Fruit fly (Drosophila melanogaster) Kc167 (cell line): ENCODE data around the gene CG46304.
A peak's percentile ranks its signal among the peaks of the same experiment; 100 is the strongest.

Experiments used
- Myc ChIP-seq: fragments of >200 bp; optimal IDR thresholded peaks from 2 replicates; lab custom pipeline; 2017; ENCODE audit warnings: missing external identifiers
- Sin3A ChIP-seq: fragments of >200 bp; optimal IDR thresholded peaks from 2 replicates; lab custom pipeline; 2018; ENCODE audit warnings: missing external identifiers
- h ChIP-seq: fragments of >200 bp; optimal IDR thresholded peaks from 3 replicates; lab custom pipeline; 2018; ENCODE audit warnings: missing external identifiers
- insv ChIP-seq: fragments of >200 bp; optimal IDR thresholded peaks from 3 replicates; lab custom pipeline; 2018; ENCODE audit warnings: missing external identifiers
- psq ChIP-seq: fragments of >200 bp; optimal IDR thresholded peaks from 2 replicates; lab custom pipeline; 2017; ENCODE audit warnings: missing external identifiers
- ttk ChIP-seq: sonication (Bioruptor generic); optimal IDR thresholded peaks from 2 replicates; lab custom pipeline; 2017; ENCODE audit warnings: missing external identifiers

CG46304 gene

DNA sequence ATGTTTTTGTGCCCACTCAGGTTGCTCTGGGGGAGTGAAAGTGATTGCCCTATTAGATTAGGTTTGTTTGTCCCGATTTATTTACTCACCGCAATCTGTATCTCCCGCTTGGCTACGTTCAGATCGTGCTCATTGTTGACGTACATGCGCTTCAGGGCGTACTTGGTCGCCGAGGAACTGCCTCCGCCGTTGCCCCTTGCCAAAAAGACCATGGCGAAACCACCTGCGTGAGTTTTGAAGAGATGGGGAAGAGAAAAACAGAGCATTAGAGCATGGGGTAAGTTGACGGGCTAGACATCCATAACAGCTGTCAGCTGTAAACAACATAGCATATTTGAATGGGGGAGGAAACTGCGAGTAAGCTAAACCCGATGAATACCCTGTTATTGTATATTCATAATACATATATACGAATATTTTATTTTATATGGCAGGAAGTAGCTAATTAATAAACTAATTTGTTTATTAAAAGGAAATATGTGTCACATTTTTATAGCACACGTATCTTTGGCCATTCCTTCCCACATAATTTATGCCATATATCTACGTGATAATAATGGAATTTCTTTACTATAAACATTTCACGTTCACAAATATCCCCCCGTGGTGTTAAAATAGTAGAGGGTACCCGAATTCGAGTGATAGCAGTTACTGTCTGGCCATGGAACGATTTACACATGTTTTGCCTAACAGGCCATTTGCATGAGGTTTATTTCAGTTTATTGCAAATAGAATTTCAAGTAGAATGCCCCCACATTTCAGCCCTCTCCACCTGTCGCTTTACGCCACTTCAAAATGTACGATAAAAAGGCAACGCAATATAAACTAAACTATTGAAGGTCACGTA is 19.5 kb downstream of the CG46304 start:
- TF ChIP-seq Myc (no peak), psq (lab: Kevin White, UChicago) (no peak)

DNA sequence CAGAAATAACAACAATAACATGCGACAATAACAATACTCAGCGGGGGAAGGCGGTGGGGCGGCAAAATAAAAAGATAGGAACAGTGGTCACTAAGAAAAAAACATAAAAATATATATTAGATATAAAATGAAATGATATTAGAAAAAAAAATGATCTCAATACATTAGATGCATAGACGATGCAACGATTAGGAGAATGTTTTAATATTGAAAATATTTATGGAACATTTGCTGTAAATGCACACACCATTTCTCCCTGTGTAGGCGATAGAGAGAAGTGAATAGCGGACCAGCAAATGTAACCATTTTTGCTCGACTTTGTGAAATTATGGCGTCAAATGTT is 20.1 kb downstream of the CG46304 start:
- TF ChIP-seq h (no peak), ttk (lab: Kevin White, UChicago) (no peak), Sin3A (lab: Kevin White, UChicago) (no peak), psq (lab: Kevin White, UChicago) (no peak), Myc (no peak), insv (lab: Kevin White, UChicago) (no peak)

DNA sequence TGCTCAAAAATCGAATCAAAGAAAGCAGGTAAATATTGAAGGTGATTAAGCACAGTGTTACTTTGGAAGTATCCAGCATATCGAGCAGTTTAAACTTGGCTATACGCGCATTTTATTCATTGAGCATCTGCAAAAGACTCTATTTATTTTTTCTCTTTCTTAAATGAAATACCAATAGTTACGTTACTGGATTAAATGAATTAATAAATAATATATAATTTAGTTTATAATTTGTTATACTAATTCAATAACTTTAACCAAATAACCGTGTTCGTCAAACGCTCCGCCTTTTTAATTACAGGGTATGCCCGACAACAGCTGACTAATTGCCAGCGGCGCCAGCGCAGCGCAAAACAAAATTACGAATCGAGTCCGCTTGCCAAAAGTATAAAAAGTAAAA is 20.7 kb downstream of the CG46304 start:
- no peak for TF ChIP-seq h

DNA sequence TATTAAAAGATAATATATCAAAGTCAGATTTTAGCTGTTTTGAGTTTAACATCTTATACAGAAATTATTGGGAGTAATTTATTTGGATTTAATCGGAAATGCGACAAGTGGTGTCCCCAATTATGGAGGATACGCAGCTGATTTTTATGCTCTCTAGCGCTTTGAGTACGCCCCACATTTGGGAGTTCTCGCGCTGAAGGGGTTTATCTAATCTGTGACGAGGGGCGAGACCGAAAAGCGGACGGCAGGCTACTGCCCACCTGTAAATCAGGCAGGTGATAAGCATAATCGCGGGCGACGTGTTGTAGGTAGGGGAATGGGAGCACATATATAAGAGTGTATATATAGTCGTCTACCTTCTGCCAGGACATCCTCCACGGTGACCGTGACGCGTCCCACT is 21.8 kb downstream of the CG46304 start:
- TF ChIP-seq ttk (lab: Kevin White, UChicago), result no peak
- TF ChIP-seq insv (lab: Kevin White, UChicago), result no peak
- TF ChIP-seq psq (lab: Kevin White, UChicago), result no peak
- TF ChIP-seq Myc, result no peak
- no peak for TF ChIP-seq Sin3A (lab: Kevin White, UChicago)
- no peak for TF ChIP-seq h

DNA sequence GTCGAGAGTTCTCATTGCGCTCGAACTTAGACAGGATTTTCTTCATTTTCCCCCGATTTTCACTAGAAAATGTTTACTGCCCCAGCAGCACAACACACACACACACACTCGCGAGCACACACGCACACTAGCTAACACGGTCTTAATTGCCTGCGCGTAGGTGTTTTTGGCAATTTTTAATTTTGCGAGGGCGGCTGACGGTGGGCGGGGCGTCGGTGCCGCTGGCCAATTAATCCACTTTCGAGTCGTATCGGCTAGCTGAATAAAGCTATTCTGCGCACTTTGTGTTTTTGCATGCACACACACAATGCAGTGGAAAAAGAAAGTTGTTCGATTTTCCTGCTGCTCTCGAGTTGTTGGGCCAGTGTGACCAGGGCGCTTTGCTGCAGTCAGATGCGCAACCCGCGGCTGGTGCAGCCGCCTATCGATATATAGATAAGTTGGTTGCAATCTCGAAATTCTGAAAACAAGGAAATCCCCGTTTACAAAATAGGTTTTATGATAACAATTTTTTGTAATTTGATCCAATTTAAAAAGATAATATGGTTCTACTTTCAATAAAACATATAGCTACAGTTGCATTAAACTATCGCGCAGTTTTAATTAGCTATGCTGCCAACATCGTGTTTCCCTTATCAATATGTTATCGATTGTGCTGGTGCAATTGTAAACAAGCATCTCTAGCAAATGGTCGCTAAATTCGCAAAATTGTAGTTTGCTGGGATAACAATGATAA is 22.4 kb downstream of the CG46304 start, which contains the start of the genes Nak and Tango6:
Gene Nak, minus strand, starts transcription at position 375 of the 736 bp plus-strand sequence.
Gene Tango6, plus strand, starts transcription at position 659 of the 736 bp plus-strand sequence.
- TF ChIP-seq ttk (lab: Kevin White, UChicago), result no peak
- TF ChIP-seq h, result no peak
- peak; percentile 96 for TF ChIP-seq Sin3A (lab: Kevin White, UChicago)
- no peak for TF ChIP-seq psq (lab: Kevin White, UChicago)
- TF ChIP-seq Myc, result no peak
- no peak for TF ChIP-seq insv (lab: Kevin White, UChicago)

DNA sequence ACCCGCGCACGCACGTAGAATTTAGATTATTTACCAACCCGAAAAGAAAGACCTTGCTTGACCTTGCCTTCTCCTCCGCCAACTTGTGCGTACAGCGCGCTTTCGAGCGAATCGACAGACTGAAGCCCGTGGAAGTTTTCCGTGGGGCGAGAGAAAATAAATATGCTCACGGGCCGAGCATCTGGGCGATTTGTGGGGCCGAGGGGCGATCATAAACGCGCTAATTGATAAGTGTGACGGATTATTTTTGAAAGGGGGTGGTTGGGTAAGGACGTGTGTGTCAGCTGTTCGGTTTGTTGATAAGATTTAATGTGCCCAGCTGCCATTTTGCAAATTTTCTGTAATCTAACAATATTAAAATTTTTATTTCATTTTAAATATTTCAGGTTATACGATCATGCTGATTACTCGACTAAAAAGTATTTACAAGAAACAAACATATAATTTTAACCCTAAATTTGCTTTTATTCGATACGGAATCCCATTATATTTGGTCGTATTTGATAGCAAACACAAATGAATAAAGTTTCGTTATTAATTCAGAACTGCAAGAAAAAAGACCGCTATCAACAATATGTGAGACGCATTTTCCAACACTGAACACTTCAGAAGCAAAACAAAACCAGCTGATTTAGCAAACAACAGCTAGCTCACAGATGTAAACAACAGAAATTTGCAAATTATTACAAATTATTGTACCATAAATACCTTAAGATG is 28.1 kb downstream of the CG46304 start, which contains the start of the genes L2HGDH and CG10431:
Gene L2HGDH, minus strand, starts transcription at position 386 of the 717 bp plus-strand sequence.
Gene CG10431, plus strand, starts transcription at position 648 of the 717 bp plus-strand sequence.
- no peak for TF ChIP-seq h
- no peak for TF ChIP-seq ttk (lab: Kevin White, UChicago)
- no peak for TF ChIP-seq Sin3A (lab: Kevin White, UChicago)
- TF ChIP-seq psq (lab: Kevin White, UChicago), result no peak
- no peak for TF ChIP-seq Myc
- no peak for TF ChIP-seq insv (lab: Kevin White, UChicago)

DNA sequence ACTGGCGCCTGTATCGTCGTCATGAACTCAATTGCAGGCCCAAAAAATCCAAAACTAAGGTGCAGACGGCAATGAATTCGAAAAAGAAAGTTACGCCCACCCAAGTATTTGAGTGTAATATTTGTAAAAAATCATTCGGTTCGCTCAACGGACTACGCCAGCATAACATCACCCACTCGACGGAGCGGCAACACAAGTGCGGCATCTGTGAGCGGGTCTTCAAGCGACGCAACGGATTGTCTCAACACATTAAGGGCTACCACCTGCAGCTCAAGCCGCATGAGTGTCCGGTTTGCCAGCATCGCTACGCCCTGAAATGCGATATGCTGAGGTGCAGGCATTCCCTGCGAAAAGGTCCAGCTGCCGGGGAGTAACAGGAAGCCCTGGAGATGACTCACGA is 30.6 kb downstream of the CG46304 start:
- no peak for TF ChIP-seq h
- TF ChIP-seq Myc, result no peak
- no peak for TF ChIP-seq psq (lab: Kevin White, UChicago)
- no peak for TF ChIP-seq ttk (lab: Kevin White, UChicago)
- TF ChIP-seq insv (lab: Kevin White, UChicago), result no peak
- no peak for TF ChIP-seq Sin3A (lab: Kevin White, UChicago)

DNA sequence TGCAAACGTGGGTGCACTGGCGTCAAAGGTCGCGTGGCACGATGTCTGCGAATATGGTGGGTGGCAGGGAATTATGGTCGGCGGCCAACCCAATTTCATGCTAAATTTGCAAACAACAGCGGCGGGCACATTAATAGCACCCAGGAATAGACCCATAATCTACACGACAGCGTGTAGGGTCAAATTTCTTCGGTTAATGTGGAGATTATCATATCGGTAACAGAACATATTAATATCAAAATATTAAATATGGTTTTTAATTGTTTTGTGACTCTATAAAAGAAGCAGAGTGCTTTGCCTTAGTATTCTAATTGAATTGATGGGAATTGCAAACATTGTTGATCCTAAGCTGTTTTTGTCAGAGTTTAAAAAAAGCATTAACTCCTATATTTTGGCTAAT is 32.8 kb downstream of the CG46304 start:
- no peak for TF ChIP-seq ttk (lab: Kevin White, UChicago)
- TF ChIP-seq Myc, result no peak
- no peak for TF ChIP-seq h
- TF ChIP-seq psq (lab: Kevin White, UChicago), result no peak
- TF ChIP-seq insv (lab: Kevin White, UChicago), result no peak
- no peak for TF ChIP-seq Sin3A (lab: Kevin White, UChicago)

DNA sequence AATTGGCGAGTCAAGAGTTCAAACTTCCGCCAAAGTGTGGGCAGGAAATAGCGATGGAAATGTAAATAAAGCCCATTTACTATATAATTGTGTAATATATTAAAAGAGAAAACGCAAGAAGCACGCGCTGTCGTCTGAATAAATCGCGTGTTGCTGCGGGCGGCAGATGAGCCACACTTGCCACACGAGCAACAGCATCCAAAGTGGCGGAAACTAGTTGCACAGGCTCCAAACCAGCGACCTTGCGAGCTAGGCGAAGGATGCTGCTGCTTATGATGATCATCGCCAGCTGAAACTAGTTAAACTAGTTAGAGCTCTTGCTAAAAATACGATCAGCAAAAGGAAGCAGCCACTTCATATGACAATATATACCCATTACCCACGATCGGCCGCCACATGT is 33.3 kb downstream of the CG46304 start:
- TF ChIP-seq insv (lab: Kevin White, UChicago) (no peak), Myc (no peak), Sin3A (lab: Kevin White, UChicago) (no peak), ttk (lab: Kevin White, UChicago) (no peak), h (no peak), psq (lab: Kevin White, UChicago) (no peak)

DNA sequence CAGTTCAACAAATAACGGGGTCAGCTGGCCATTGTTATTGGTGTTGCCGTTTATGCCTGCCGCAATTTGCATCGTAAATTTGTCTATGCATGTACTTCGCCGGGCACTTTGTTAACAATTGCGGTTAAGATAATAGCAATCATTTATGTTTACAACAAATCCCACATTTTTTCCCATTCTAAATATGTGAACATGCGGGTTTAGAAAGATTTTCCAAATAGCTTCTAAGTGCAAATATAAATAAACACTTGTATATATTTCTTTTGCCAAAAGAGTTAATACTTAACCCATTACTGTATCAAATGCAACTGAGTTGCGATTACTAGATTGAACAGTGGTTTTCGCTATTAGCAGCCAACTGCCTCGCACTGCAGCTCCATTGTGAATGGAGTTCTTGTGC is 34.9 kb downstream of the CG46304 start:
- TF ChIP-seq Sin3A (lab: Kevin White, UChicago), result no peak
- no peak for TF ChIP-seq insv (lab: Kevin White, UChicago)
- no peak for TF ChIP-seq ttk (lab: Kevin White, UChicago)
- no peak for TF ChIP-seq Myc
- no peak for TF ChIP-seq h
- no peak for TF ChIP-seq psq (lab: Kevin White, UChicago)

DNA sequence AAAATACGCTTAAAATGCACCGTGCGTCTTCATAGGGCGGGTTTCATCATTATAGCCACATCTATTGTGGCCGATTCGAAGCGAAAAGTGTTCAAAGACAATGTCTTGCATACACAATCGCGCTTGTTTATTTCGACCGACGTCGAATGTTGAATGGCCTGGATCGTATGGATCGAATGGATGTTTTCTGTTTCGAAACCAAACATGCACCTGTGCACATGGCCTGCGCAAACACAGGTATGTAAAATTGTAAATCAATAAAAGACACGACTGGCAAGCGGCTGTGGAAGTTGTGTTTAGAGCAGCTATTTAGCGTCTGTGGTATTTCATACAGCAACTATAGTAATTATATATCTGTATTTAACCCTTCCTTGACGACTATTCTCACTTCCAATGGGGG is 35.4 kb downstream of the CG46304 start:
- TF ChIP-seq ttk (lab: Kevin White, UChicago) (no peak), Sin3A (lab: Kevin White, UChicago) (no peak), insv (lab: Kevin White, UChicago) (no peak), Myc (no peak), h (no peak), psq (lab: Kevin White, UChicago) (no peak)
